Fruit fly (Drosophila melanogaster) whole organism, adult: ENCODE data around the gene CG15696.

Source experiments
- CG12768 ChIP-seq: fragments of 200-800 bp; sonication (Bioruptor generic); optimal IDR thresholded peaks from 2 replicates; lab custom pipeline; 2017; ENCODE audit warnings: missing biosample characterization, missing genetic modification characterization, mild to moderate bottlenecking, moderate library complexity, missing genetic modification reagents
- CG14711 ChIP-seq: fragments of 200-800 bp; sonication (Bioruptor generic); optimal IDR thresholded peaks from 2 replicates; lab custom pipeline; 2018; ENCODE audit warnings: missing biosample characterization, mild to moderate bottlenecking, missing genetic modification characterization, moderate library complexity
- CG33017 ChIP-seq: fragments of 200-800 bp; sonication (Bioruptor generic); optimal IDR thresholded peaks from 2 replicates; lab custom pipeline; 2018; ENCODE audit warnings: missing biosample characterization, mild to moderate bottlenecking, missing genetic modification characterization, moderate library complexity
- Hr96 ChIP-seq: fragments of 200-800 bp; sonication (Bioruptor generic); optimal IDR thresholded peaks from 2 replicates; lab custom pipeline; 2016; ENCODE audit warnings: missing biosample characterization, missing genetic modification characterization
- kay ChIP-seq: fragments of 200-800 bp; sonication (Bioruptor generic); peaks from one replicate; lab custom pipeline; 2016; ENCODE audit warnings: missing biosample characterization, missing genetic modification characterization, borderline replicate concordance
- tj ChIP-seq: fragments of 200-800 bp; sonication (Bioruptor generic); optimal IDR thresholded peaks from 3 replicates; lab custom pipeline; 2017; ENCODE audit warnings: missing biosample characterization, mild to moderate bottlenecking, missing genetic modification characterization, moderate library complexity

dm6 chr3R:20835531-20835930 is 11.3 kb upstream of the CG15696 start:
- TF ChIP-seq CG33017 (tag; lab: Kevin White, UChicago) (no peak), kay (GFP tag; lab: Kevin White, UChicago) (no peak), CG12768 (no peak), CG14711 (tag; lab: Kevin White, UChicago) (no peak), Hr96 (GFP tag; lab: Kevin White, UChicago) (no peak), tj (no peak)
